Worm (Caenorhabditis elegans) whole organism, mixed stage, embryonic: ENCODE measurements around the gene K12H6.5.

Experiments
- M03D4.4 ChIP-seq: sonication (generic microtip); optimal IDR thresholded peaks from 2 replicates; lab custom pipeline; 2017; ENCODE audit warnings: mild to moderate bottlenecking, missing genetic modification characterization, missing compliant biosample characterization
- nhr-76 ChIP-seq: sonication (generic microtip); optimal IDR thresholded peaks from 2 replicates; lab custom pipeline; 2017; ENCODE audit warnings: missing biosample characterization, missing genetic modification characterization

DNA sequence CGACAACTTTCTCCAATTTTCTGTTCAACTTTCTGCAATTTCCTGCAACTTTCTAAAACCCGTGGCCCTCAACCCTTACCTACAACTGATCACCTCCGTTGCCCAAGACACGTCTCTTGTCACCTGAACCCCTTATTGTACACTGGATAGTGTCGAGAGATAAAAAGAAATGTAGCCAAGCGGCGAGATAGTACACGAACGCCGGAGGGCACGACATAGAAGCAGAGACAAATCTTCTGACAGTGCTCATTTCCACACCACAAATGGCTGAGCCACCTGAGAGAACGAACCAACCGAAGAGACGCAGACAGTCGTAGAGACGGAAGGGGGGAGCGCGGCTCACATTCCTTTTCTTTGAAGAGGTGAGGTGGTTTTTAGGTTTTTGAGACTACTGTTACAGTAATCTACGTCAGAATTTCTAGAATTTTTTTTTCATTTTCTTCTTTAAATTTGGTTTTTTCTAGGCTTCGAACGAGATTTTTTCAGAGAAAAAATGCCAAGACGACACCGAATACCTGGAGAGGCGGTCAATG, 18.2 kb downstream of the K12H6.5 start, which contains the start of gene K12H6.12:
- TF ChIP-seq nhr-76 (tag; lab: Kevin White, UChicago) (no peak), M03D4.4 (tag; lab: Kevin White, UChicago) (no peak)
